Worm (Caenorhabditis elegans) whole organism, L1 larva: ENCODE measurements around the gene metl-13.

Source experiments
- lir-3 ChIP-seq: sonication (generic microtip); optimal IDR thresholded peaks from 2 replicates; lab custom pipeline; 2016; ENCODE audit warnings: mild to moderate bottlenecking, missing genetic modification characterization, moderate library complexity, missing compliant biosample characterization; ENCODE audit not compliant: poor library complexity
- nhr-11 ChIP-seq: fragments of 150-350 bp; optimal IDR thresholded peaks from 2 replicates; lab custom pipeline; 2014; ENCODE audit warnings: missing biosample characterization, missing genetic modification characterization
- nhr-12 ChIP-seq: sonication (generic microtip); optimal IDR thresholded peaks from 2 replicates; lab custom pipeline; 2017; ENCODE audit warnings: missing biosample characterization, missing genetic modification characterization
- nhr-28 ChIP-seq: fragments of 150-350 bp; optimal IDR thresholded peaks from 2 replicates; lab custom pipeline; 2014; ENCODE audit warnings: missing biosample characterization, missing genetic modification characterization
- nhr-71 ChIP-seq: sonication (generic microtip); optimal IDR thresholded peaks from 2 replicates; lab custom pipeline; 2016; ENCODE audit warnings: mild to moderate bottlenecking, missing genetic modification characterization, moderate library complexity, missing compliant biosample characterization
- rnt-1 ChIP-seq: sonication (generic microtip); optimal IDR thresholded peaks from 2 replicates; lab custom pipeline; 2016; ENCODE audit warnings: mild to moderate bottlenecking, missing genetic modification characterization, moderate library complexity, missing compliant biosample characterization
- snpc-4 ChIP-seq: fragments of 150-350 bp; optimal IDR thresholded peaks from 2 replicates; lab custom pipeline; 2014; ENCODE audit warnings: missing biosample characterization, missing genetic modification characterization
- unc-130 ChIP-seq: fragments of 150-350 bp; optimal IDR thresholded peaks from 2 replicates; lab custom pipeline; 2017; ENCODE audit warnings: missing biosample characterization, missing genetic modification characterization, inconsistent platforms
- unc-62 ChIP-seq: fragments of 150-350 bp; optimal IDR thresholded peaks from 2 replicates; lab custom pipeline; 2014; ENCODE audit warnings: missing biosample characterization, missing genetic modification reagents, missing genetic modification characterization

DNA sequence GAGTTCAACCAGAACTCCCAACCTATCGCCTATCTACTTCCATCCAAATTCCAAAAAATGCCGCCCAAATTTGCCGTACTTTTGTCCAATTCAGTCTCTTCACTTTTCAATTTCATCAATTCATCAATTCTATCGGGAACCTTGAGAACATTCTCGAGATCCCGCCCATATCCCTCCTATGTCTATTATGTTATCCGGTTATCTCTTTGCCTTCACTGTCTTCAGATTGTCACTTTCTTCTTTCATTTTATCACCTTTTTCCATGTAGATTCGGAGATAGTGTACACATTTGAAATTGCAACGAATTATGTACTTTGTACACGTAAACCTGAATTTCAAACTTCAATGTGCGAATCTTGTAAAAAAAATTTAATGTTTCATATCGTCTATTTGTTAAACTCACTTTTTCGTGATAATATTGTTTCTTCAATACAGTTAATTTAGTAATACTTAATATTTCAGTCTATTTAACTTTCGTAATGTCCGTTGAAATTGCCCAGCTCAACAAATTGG is 22.7 kb downstream of the metl-13 start, which contains the start of gene C01B10.11:
- TF ChIP-seq rnt-1 (no peak), snpc-4 (tag; lab: Kevin White, UChicago) (no peak), unc-62 (GFP tag; lab: Kevin White, UChicago) (no peak), nhr-28 (no peak), lir-3 (no peak), unc-130 (tag; lab: Kevin White, UChicago) (no peak), nhr-71 (tag; lab: Kevin White, UChicago) (peak; percentile 30), nhr-12 (tag; lab: Kevin White, UChicago) (no peak), nhr-11 (tag; lab: Kevin White, UChicago) (no peak)
